Fruit fly (Drosophila melanogaster): ENCODE results near the gene Rubicon.

- peak; percentile 10 for TF ChIP-seq OdsH (GFP tag; optimal IDR thresholded peaks at IDR 0.05)
- no peak for TF ChIP-seq Myc (optimal IDR thresholded peaks at IDR 0.05)
- TF ChIP-seq foxo (GFP tag; optimal IDR thresholded peaks at IDR 0.05): peak; percentile 2 to 92
- no peak for TF ChIP-seq Dfd (GFP tag; optimal IDR thresholded peaks at IDR 0.05)
- no peak for TF ChIP-seq dl (GFP tag; optimal IDR thresholded peaks at IDR 0.05; ENCODE audit: insufficient read depth in 1 of 2, partially characterized antibody in 2 of 2)
- peak; percentile 28 for TF ChIP-seq br (GFP tag; optimal IDR thresholded peaks at IDR 0.05)
- TF ChIP-seq jim (GFP tag; optimal IDR thresholded peaks at IDR 0.05): no peak
- TF ChIP-seq pan (optimal IDR thresholded peaks at IDR 0.05): no peak
- TF ChIP-seq Sp1 (GFP tag; optimal IDR thresholded peaks at IDR 0.05): peak; percentile 80
- TF ChIP-seq sage (GFP tag; optimal IDR thresholded peaks at IDR 0.05): no peak
- peak; percentile 19 for TF ChIP-seq h (GFP tag; optimal IDR thresholded peaks at IDR 0.05)
- TF ChIP-seq usp (GFP tag; optimal IDR thresholded peaks at IDR 0.05): no peak
- no peak for TF ChIP-seq psq (GFP tag; optimal IDR thresholded peaks at IDR 0.05)
Observed at dm6 chrX:8677434-8677833, 571 bp downstream of the Rubicon start.
